Fruit fly (Drosophila melanogaster) whole organism, embryonic: ENCODE results near the gene Shc.

ENCODE experiments used
- Atf6 ChIP-seq: fragments of 200-800 bp; sonication (Bioruptor generic); IDR thresholded peaks from 2 replicates; pipeline ENCODE4 v1.3.6; 2022; ENCODE audit warnings: missing biosample characterization, missing genetic modification characterization
- CG10267 ChIP-seq: fragments of 200-800 bp; sonication (Bioruptor generic); optimal IDR thresholded peaks from 2 replicates; lab custom pipeline; 2018; ENCODE audit warnings: missing biosample characterization, mild to moderate bottlenecking, missing genetic modification characterization, moderate library complexity
- CG11695 ChIP-seq: fragments of 200-800 bp; sonication (Bioruptor generic); IDR thresholded peaks from 3 replicates; pipeline ENCODE4 v1.3.6; 2022; ENCODE audit warnings: missing biosample characterization, missing genetic modification characterization
- CG12104 ChIP-seq: fragments of 200-800 bp; sonication (Bioruptor generic); optimal IDR thresholded peaks from 3 replicates; lab custom pipeline; 2016; ENCODE audit warnings: missing biosample characterization, missing genetic modification characterization
- CG14050 ChIP-seq: fragments of 200-800 bp; sonication (Bioruptor generic); IDR thresholded peaks from 3 replicates; pipeline ENCODE4 v1.3.6; 2022; ENCODE audit warnings: missing biosample characterization, missing genetic modification characterization
- CG15479 ChIP-seq: fragments of 200-800 bp; sonication (Bioruptor generic); optimal IDR thresholded peaks from 3 replicates; lab custom pipeline; 2019; ENCODE audit warnings: missing biosample characterization, mild to moderate bottlenecking, missing genetic modification characterization, moderate library complexity
- CG15601 ChIP-seq: fragments of 200-800 bp; sonication (Bioruptor generic); optimal IDR thresholded peaks from 3 replicates; lab custom pipeline; 2019; ENCODE audit warnings: missing biosample characterization, mild to moderate bottlenecking, missing genetic modification characterization, moderate library complexity
- CG31365 ChIP-seq: fragments of 200-800 bp; sonication (Bioruptor generic); optimal IDR thresholded peaks from 2 replicates; lab custom pipeline; 2018; ENCODE audit warnings: missing biosample characterization, mild to moderate bottlenecking, missing genetic modification characterization
- CG34422 ChIP-seq: fragments of 200-800 bp; sonication (Bioruptor generic); IDR thresholded peaks from 3 replicates; pipeline ENCODE4 v1.3.6; 2022; ENCODE audit warnings: missing biosample characterization, missing genetic modification characterization
- CG4328 ChIP-seq: fragments of 200-800 bp; sonication (Bioruptor generic); optimal IDR thresholded peaks from 3 replicates; lab custom pipeline; 2017; ENCODE audit warnings: missing biosample characterization, missing genetic modification reagents, missing genetic modification characterization
- CG7786 ChIP-seq: fragments of 200-800 bp; sonication (Bioruptor generic); optimal IDR thresholded peaks from 2 replicates; lab custom pipeline; 2016; ENCODE audit warnings: missing biosample characterization, missing genetic modification characterization
- CG8281 ChIP-seq: fragments of 200-800 bp; sonication (Bioruptor generic); optimal IDR thresholded peaks from 2 replicates; lab custom pipeline; 2018; ENCODE audit warnings: missing biosample characterization, mild to moderate bottlenecking, missing genetic modification characterization, moderate library complexity
- CG8765 ChIP-seq: fragments of 200-800 bp; sonication (Bioruptor generic); IDR thresholded peaks from 2 replicates; pipeline ENCODE4 v1.3.6; 2022; ENCODE audit warnings: missing biosample characterization, missing genetic modification characterization
- CG9215 ChIP-seq: fragments of 200-800 bp; sonication (Bioruptor generic); IDR thresholded peaks from 2 replicates; pipeline ENCODE4 v1.3.6; 2022; ENCODE audit warnings: missing biosample characterization, missing genetic modification characterization
- CG9817 ChIP-seq: fragments of 200-800 bp; sonication (Bioruptor generic); optimal IDR thresholded peaks from 2 replicates; lab custom pipeline; 2018; ENCODE audit warnings: missing biosample characterization, mild to moderate bottlenecking, missing genetic modification characterization, moderate library complexity
- CHES-1-like ChIP-seq: fragments of 200-800 bp; sonication (Bioruptor generic); optimal IDR thresholded peaks from 2 replicates; lab custom pipeline; 2016; ENCODE audit warnings: missing biosample characterization, missing genetic modification characterization
- CoRest ChIP-seq: fragments of 200-800 bp; sonication (Bioruptor generic); optimal IDR thresholded peaks from 3 replicates; lab custom pipeline; 2018; ENCODE audit warnings: missing biosample characterization, mild to moderate bottlenecking, missing genetic modification characterization, moderate library complexity
- E2f1 ChIP-seq: fragments of 200-800 bp; sonication (Bioruptor generic); IDR thresholded peaks from 2 replicates; pipeline ENCODE4 v1.3.6; 2022; ENCODE audit warnings: missing biosample characterization, missing genetic modification characterization
- Ets97D ChIP-seq: fragments of 200-800 bp; sonication (Bioruptor generic); optimal IDR thresholded peaks from 3 replicates; lab custom pipeline; 2016; ENCODE audit warnings: missing biosample characterization, missing genetic modification characterization
- Fer1 ChIP-seq: fragments of 200-800 bp; sonication (Bioruptor generic); optimal IDR thresholded peaks from 2 replicates; lab custom pipeline; 2017; ENCODE audit warnings: missing biosample characterization, mild to moderate bottlenecking, missing genetic modification characterization
- Hr51 ChIP-seq, 2 experiments: fragments of 200-800 bp; sonication (Bioruptor generic); optimal IDR thresholded peaks; 2 replicates in 1 of 2; 3 replicates in 1 of 2; lab custom pipeline; 2016 to 2018; ENCODE audit warnings: missing biosample characterization in 2 of 2, missing genetic modification characterization in 2 of 2, mild to moderate bottlenecking in 1 of 2, moderate library complexity in 1 of 2
- Hr78 ChIP-seq, 2 experiments: fragments of 200-800 bp in 1 of 2; fragments of >200 bp in 1 of 2; sonication (Bioruptor generic) in 1 of 2; optimal IDR thresholded peaks; 2 replicates each; lab custom pipeline; 2017 to 2019; ENCODE audit warnings: missing biosample characterization in 2 of 2, missing genetic modification characterization in 2 of 2, mild to moderate bottlenecking in 1 of 2, moderate library complexity in 1 of 2
- Jarid2 ChIP-seq: fragments of 200-800 bp; sonication (Bioruptor generic); optimal IDR thresholded peaks from 3 replicates; lab custom pipeline; 2017; ENCODE audit warnings: mild to moderate bottlenecking, missing biosample characterization, missing genetic modification reagents, missing genetic modification characterization
- Mrtf ChIP-seq: fragments of 200-800 bp; sonication (Bioruptor generic); IDR thresholded peaks from 3 replicates; pipeline ENCODE4 v1.3.6; 2022; ENCODE audit warnings: missing biosample characterization, missing genetic modification characterization
- Ravus ChIP-seq: fragments of 200-800 bp; sonication (Bioruptor generic); IDR thresholded peaks from 2 replicates; pipeline ENCODE4 v1.3.6; 2022; ENCODE audit warnings: missing biosample characterization, missing genetic modification characterization
- Sin3A ChIP-seq: fragments of >200 bp; optimal IDR thresholded peaks from 2 replicates; lab custom pipeline; 2018
- Sry-δ ChIP-seq: fragments of 200-800 bp; sonication (Bioruptor generic); optimal IDR thresholded peaks from 2 replicates; lab custom pipeline; 2016; ENCODE audit warnings: missing biosample characterization, missing genetic modification characterization
- YL-1 ChIP-seq: fragments of 200-800 bp; sonication (Bioruptor generic); optimal IDR thresholded peaks from 3 replicates; lab custom pipeline; 2017; ENCODE audit warnings: missing biosample characterization, mild to moderate bottlenecking, missing genetic modification characterization
- ase ChIP-seq: fragments of 200-800 bp; sonication (Bioruptor generic); IDR thresholded peaks from 3 replicates; pipeline ENCODE4 v1.3.6; 2022; ENCODE audit warnings: missing biosample characterization, missing genetic modification characterization
- ato ChIP-seq: fragments of 200-800 bp; sonication (Bioruptor generic); IDR thresholded peaks from 2 replicates; pipeline ENCODE4 v1.3.6; 2022; ENCODE audit warnings: missing biosample characterization, missing genetic modification characterization; ENCODE audit not compliant: partially characterized antibody
- cas ChIP-seq: fragments of 200-800 bp; sonication (Bioruptor generic); IDR thresholded peaks from 2 replicates; pipeline ENCODE4 v1.3.6; 2022; ENCODE audit warnings: missing biosample characterization, missing genetic modification characterization
- chinmo ChIP-seq: fragments of 200-800 bp; sonication (Bioruptor generic); IDR thresholded peaks from 4 replicates; pipeline ENCODE4 v1.3.6; 2022; ENCODE audit warnings: missing biosample characterization, missing genetic modification characterization; ENCODE audit not compliant: partially characterized antibody
- da ChIP-seq: fragments of 200-800 bp; sonication (Bioruptor generic); optimal IDR thresholded peaks from 2 replicates; lab custom pipeline; 2016; ENCODE audit warnings: missing biosample characterization, missing genetic modification characterization
- dimm ChIP-seq: fragments of 200-800 bp; sonication (Bioruptor generic); IDR thresholded peaks from 2 replicates; pipeline ENCODE4 v1.3.6; 2022; ENCODE audit warnings: missing biosample characterization, missing genetic modification characterization
- ewg ChIP-seq: fragments of 200-800 bp; sonication (Bioruptor generic); optimal IDR thresholded peaks from 3 replicates; lab custom pipeline; 2017; ENCODE audit warnings: mild to moderate bottlenecking, missing biosample characterization, missing genetic modification reagents, missing genetic modification characterization
- lmd ChIP-seq: fragments of 200-800 bp; sonication (Bioruptor generic); IDR thresholded peaks from 2 replicates; pipeline ENCODE4 v1.3.6; 2022; ENCODE audit warnings: missing biosample characterization, missing genetic modification characterization
- mirr ChIP-seq: fragments of 200-800 bp; sonication (Bioruptor generic); optimal IDR thresholded peaks from 3 replicates; lab custom pipeline; 2018; ENCODE audit warnings: missing biosample characterization, mild to moderate bottlenecking, missing genetic modification characterization
- nom ChIP-seq: fragments of 200-800 bp; sonication (Bioruptor generic); optimal IDR thresholded peaks from 2 replicates; lab custom pipeline; 2017; ENCODE audit warnings: missing biosample characterization, missing genetic modification characterization, mild to moderate bottlenecking, moderate library complexity, missing genetic modification reagents
- schlank ChIP-seq: fragments of 200-800 bp; sonication (Bioruptor generic); optimal IDR thresholded peaks from 2 replicates; lab custom pipeline; 2018; ENCODE audit warnings: missing biosample characterization, mild to moderate bottlenecking, missing genetic modification characterization
- seq ChIP-seq: fragments of 200-800 bp; sonication (Bioruptor generic); IDR thresholded peaks from 2 replicates; pipeline ENCODE4 v1.3.6; 2022; ENCODE audit warnings: missing biosample characterization, missing genetic modification characterization
- shn ChIP-seq: fragments of 200-800 bp; sonication (Bioruptor generic); optimal IDR thresholded peaks from 3 replicates; lab custom pipeline; 2016; ENCODE audit warnings: missing biosample characterization, missing genetic modification characterization
- slp2 ChIP-seq: fragments of 200-800 bp; sonication (Bioruptor generic); optimal IDR thresholded peaks from 2 replicates; lab custom pipeline; 2016; ENCODE audit warnings: missing biosample characterization, missing genetic modification characterization
- sna ChIP-seq: fragments of 200-800 bp; sonication (Bioruptor generic); IDR thresholded peaks from 2 replicates; pipeline ENCODE4 v1.3.6; 2022; ENCODE audit warnings: missing biosample characterization, missing genetic modification characterization; ENCODE audit not compliant: partially characterized antibody
- sqz ChIP-seq: fragments of 200-800 bp; sonication (Bioruptor generic); optimal IDR thresholded peaks from 3 replicates; lab custom pipeline; 2018; ENCODE audit warnings: missing biosample characterization, mild to moderate bottlenecking, missing genetic modification characterization
- sug ChIP-seq: fragments of 200-800 bp; optimal IDR thresholded peaks from 2 replicates; lab custom pipeline; 2019; ENCODE audit warnings: missing biosample characterization, mild to moderate bottlenecking, missing genetic modification characterization, moderate library complexity
- tgo ChIP-seq: fragments of 200-800 bp; sonication (Bioruptor generic); IDR thresholded peaks from 3 replicates; pipeline ENCODE4 v1.3.6; 2022; ENCODE audit warnings: missing biosample characterization, missing genetic modification characterization
- tna ChIP-seq: fragments of 200-800 bp; sonication (Bioruptor generic); IDR thresholded peaks from 2 replicates; pipeline ENCODE4 v1.3.6; 2022; ENCODE audit warnings: missing biosample characterization, missing genetic modification characterization; ENCODE audit not compliant: partially characterized antibody
- unc-4 ChIP-seq: fragments of 200-800 bp; sonication (Bioruptor generic); IDR thresholded peaks from 2 replicates; pipeline ENCODE4 v1.3.6; 2022; ENCODE audit warnings: missing biosample characterization, missing genetic modification characterization; ENCODE audit not compliant: partially characterized antibody
- wek ChIP-seq: fragments of 200-800 bp; sonication (Bioruptor generic); optimal IDR thresholded peaks from 3 replicates; lab custom pipeline; 2018; ENCODE audit warnings: missing biosample characterization, mild to moderate bottlenecking, missing genetic modification characterization, moderate library complexity
- zfh1 ChIP-seq: fragments of 200-800 bp; sonication (Bioruptor generic); IDR thresholded peaks from 3 replicates; pipeline ENCODE4 v1.3.6; 2022; ENCODE audit warnings: missing biosample characterization, missing genetic modification characterization

Gene Shc

dm6 chr3L:9461670-9462246 lies 34.9 kb downstream of the Shc start (continued):
- TF ChIP-seq E2f1 (GFP tag; lab: Robert Waterston, UW) = peak; percentile 19; the same call in 1 of the 2 replicates
- peak; percentile 3 for TF ChIP-seq CG9817
- no peak for TF ChIP-seq CG14050 (GFP tag; lab: Robert Waterston, UW)
- no peak for TF ChIP-seq ewg (GFP tag; lab: Kevin White, UChicago)
- TF ChIP-seq seq (GFP tag; lab: Robert Waterston, UW) = 0 out of 2 replicates have a peak, but pooled peaks have one; percentile 9
- no peak for TF ChIP-seq tna (GFP tag; lab: Robert Waterston, UW)
- TF ChIP-seq CG7786 (GFP tag; lab: Kevin White, UChicago) = peak; percentile 27
- no peak for TF ChIP-seq sqz
- TF ChIP-seq CG34422 = peak; percentile 41; the same call in 1 of the 3 replicates
- peak; percentile 57; the same call in 1 of the 3 replicates for TF ChIP-seq Mrtf (GFP tag; lab: Robert Waterston, UW)
- peak; percentile 10 for TF ChIP-seq Jarid2 (GFP tag; lab: Kevin White, UChicago)
- no peak for TF ChIP-seq Fer1
- TF ChIP-seq CG12104 (GFP tag; lab: Kevin White, UChicago) = no peak
- TF ChIP-seq ase = no peak
- TF ChIP-seq wek = no peak
- no peak for TF ChIP-seq CG4328 (GFP tag; lab: Kevin White, UChicago)
- no peak for TF ChIP-seq unc-4 (GFP tag; lab: Robert Waterston, UW)
- TF ChIP-seq CG8765 (GFP tag; lab: Robert Waterston, UW) = 0 out of 2 replicates have a peak, but pooled peaks have one; percentile 21
- peak; percentile 52 for TF ChIP-seq shn (GFP tag; lab: Kevin White, UChicago)
- peak; percentile 61 for TF ChIP-seq lmd (GFP tag; lab: Robert Waterston, UW)
- no peak for TF ChIP-seq Sry-δ (GFP tag; lab: Kevin White, UChicago)
- no peak for TF ChIP-seq Ravus (GFP tag; lab: Robert Waterston, UW)
- TF ChIP-seq CG11695 (GFP tag; lab: Robert Waterston, UW) = peak; percentile 47; the same call in 2 of the 3 replicates
- no peak for TF ChIP-seq schlank (tag; lab: Kevin White, UChicago)
- TF ChIP-seq CG9215 (GFP tag; lab: Robert Waterston, UW) = no peak; the same call in 1 of the 2 replicates
- no peak for TF ChIP-seq cas
- no peak for TF ChIP-seq CG8281 (tag; lab: Kevin White, UChicago)
- no peak for TF ChIP-seq sna (GFP tag; lab: Robert Waterston, UW)
- peak; percentile 86 for TF ChIP-seq CG15479
- peak; percentile 36 for TF ChIP-seq Atf6 (GFP tag; lab: Robert Waterston, UW)
- TF ChIP-seq mirr = no peak
- no peak for TF ChIP-seq Hr51 (GFP tag; optimal IDR thresholded peaks at IDR 0.05; lab: Kevin White, UChicago)
- 0 out of 3 replicates have a peak, but pooled peaks have one; percentile 51 for TF ChIP-seq zfh1 (GFP tag; lab: Robert Waterston, UW)
- no peak for TF ChIP-seq Hr78 (GFP tag; optimal IDR thresholded peaks at IDR 0.05; lab: Kevin White, UChicago)
- TF ChIP-seq CG15601 (tag; lab: Kevin White, UChicago) = no peak
- no peak for TF ChIP-seq sug (tag; lab: Kevin White, UChicago)
- TF ChIP-seq CHES-1-like = no peak
- peak; percentile 12 for TF ChIP-seq slp2 (GFP tag; lab: Kevin White, UChicago)
- TF ChIP-seq tgo (GFP tag; lab: Robert Waterston, UW) = peak; percentile 21; the same call in 1 of the 3 replicates
- TF ChIP-seq YL-1 = no peak
- TF ChIP-seq Sin3A (lab: Kevin White, UChicago) = no peak
- TF ChIP-seq da (GFP tag; lab: Kevin White, UChicago) = no peak
- no peak for TF ChIP-seq CG10267 (tag; lab: Kevin White, UChicago)
- no peak for TF ChIP-seq nom (GFP tag; lab: Kevin White, UChicago)
- TF ChIP-seq dimm = no peak
- TF ChIP-seq CG31365 (tag; lab: Kevin White, UChicago) = no peak
- 0 out of 4 replicates have a peak, but pooled peaks have one; percentile 46 for TF ChIP-seq chinmo (GFP tag; lab: Robert Waterston, UW)
- no peak for TF ChIP-seq Ets97D (GFP tag; lab: Kevin White, UChicago)
- TF ChIP-seq ato (GFP tag; lab: Robert Waterston, UW) = no peak
- peak; percentile 5 for TF ChIP-seq CoRest (tag; lab: Kevin White, UChicago)
